Fruit fly (Drosophila melanogaster) whole organism, prepupa: Measurements from ENCODE around the gene CG32847.

Experiments
- Blimp-1 ChIP-seq: fragments of 200-800 bp; sonication (Bioruptor generic); optimal IDR thresholded peaks from 3 replicates; lab custom pipeline; 2017; ENCODE audit warnings: missing biosample characterization, missing genetic modification characterization, mild to moderate bottlenecking, moderate library complexity, missing genetic modification reagents
- CG10631 ChIP-seq: fragments of 200-800 bp; sonication (Bioruptor generic); optimal IDR thresholded peaks from 2 replicates; lab custom pipeline; 2016; ENCODE audit warnings: missing biosample characterization, missing genetic modification characterization
- CG10669 ChIP-seq: fragments of 200-800 bp; sonication (Bioruptor generic); optimal IDR thresholded peaks from 3 replicates; lab custom pipeline; 2018; ENCODE audit warnings: missing biosample characterization, mild to moderate bottlenecking, missing genetic modification characterization, moderate library complexity
- CG11294 ChIP-seq: fragments of 200-800 bp; sonication (Bioruptor generic); IDR thresholded peaks from 2 replicates; pipeline ENCODE4 v1.3.6; 2022; ENCODE audit warnings: missing biosample characterization, missing genetic modification characterization
- CG11762 ChIP-seq: fragments of 200-800 bp; sonication (Bioruptor generic); optimal IDR thresholded peaks from 3 replicates; lab custom pipeline; 2016; ENCODE audit warnings: missing biosample characterization, missing genetic modification characterization; ENCODE audit not compliant: insufficient read depth
- CG1621 ChIP-seq: fragments of 200-800 bp; sonication (Bioruptor generic); optimal IDR thresholded peaks from 3 replicates; lab custom pipeline; 2018; ENCODE audit warnings: missing biosample characterization, mild to moderate bottlenecking, missing genetic modification characterization
- CG16779 ChIP-seq: fragments of 200-800 bp; sonication (Bioruptor generic); optimal IDR thresholded peaks from 3 replicates; lab custom pipeline; 2017; ENCODE audit warnings: missing biosample characterization, mild to moderate bottlenecking, missing genetic modification characterization
- CG3032 ChIP-seq: fragments of 200-800 bp; optimal IDR thresholded peaks from 2 replicates; lab custom pipeline; 2019; ENCODE audit warnings: missing biosample characterization, mild to moderate bottlenecking, missing genetic modification characterization, moderate library complexity
- CG34406 ChIP-seq: fragments of 200-800 bp; sonication (Bioruptor generic); optimal IDR thresholded peaks from 3 replicates; lab custom pipeline; 2016; ENCODE audit warnings: missing biosample characterization, missing genetic modification characterization
- CG3919 ChIP-seq: fragments of 200-800 bp; sonication (Bioruptor generic); optimal IDR thresholded peaks from 3 replicates; lab custom pipeline; 2016; ENCODE audit warnings: missing biosample characterization, missing genetic modification characterization
- CG4318 ChIP-seq: fragments of 200-800 bp; sonication (Bioruptor generic); optimal IDR thresholded peaks from 3 replicates; lab custom pipeline; 2017; ENCODE audit warnings: missing biosample characterization, mild to moderate bottlenecking, missing genetic modification characterization
- CG6163 ChIP-seq: fragments of 200-800 bp; sonication (Bioruptor generic); IDR thresholded peaks from 3 replicates; pipeline ENCODE4 v1.3.6; 2022; ENCODE audit warnings: missing biosample characterization, missing genetic modification characterization
- CG6276 ChIP-seq: fragments of 200-800 bp; sonication (Bioruptor generic); optimal IDR thresholded peaks from 2 replicates; lab custom pipeline; 2017; ENCODE audit warnings: missing biosample characterization, mild to moderate bottlenecking, missing genetic modification characterization
- CG6792 ChIP-seq: fragments of 200-800 bp; sonication (Bioruptor generic); optimal IDR thresholded peaks from 3 replicates; lab custom pipeline; 2016; ENCODE audit warnings: missing biosample characterization, missing genetic modification characterization
- CG6808 ChIP-seq: fragments of 200-800 bp; sonication (Bioruptor generic); optimal IDR thresholded peaks from 3 replicates; lab custom pipeline; 2017; ENCODE audit warnings: missing biosample characterization, missing genetic modification characterization, mild to moderate bottlenecking, moderate library complexity, missing genetic modification reagents
- CG6854 ChIP-seq: fragments of 200-800 bp; sonication (Bioruptor generic); optimal IDR thresholded peaks from 2 replicates; lab custom pipeline; 2017; ENCODE audit warnings: missing biosample characterization, mild to moderate bottlenecking, missing genetic modification characterization
- CG7368 ChIP-seq: fragments of 200-800 bp; sonication (Bioruptor generic); optimal IDR thresholded peaks from 3 replicates; lab custom pipeline; 2016; ENCODE audit warnings: missing biosample characterization, missing genetic modification characterization
- CG8119 ChIP-seq: fragments of 200-800 bp; sonication (Bioruptor generic); IDR thresholded peaks from 3 replicates; pipeline ENCODE4 v1.3.6; 2022; ENCODE audit warnings: missing biosample characterization, missing genetic modification characterization
- CG8632 ChIP-seq: fragments of 200-800 bp; sonication (Bioruptor generic); optimal IDR thresholded peaks from 3 replicates; lab custom pipeline; 2016; ENCODE audit warnings: missing biosample characterization, missing genetic modification characterization
- CG9139 ChIP-seq: fragments of 200-800 bp; sonication (Bioruptor generic); optimal IDR thresholded peaks from 3 replicates; lab custom pipeline; 2017; ENCODE audit warnings: missing biosample characterization, mild to moderate bottlenecking, missing genetic modification characterization
- Eip75B ChIP-seq: fragments of 200-800 bp; sonication (Bioruptor generic); optimal IDR thresholded peaks from 3 replicates; lab custom pipeline; 2016; ENCODE audit warnings: missing biosample characterization, missing genetic modification characterization
- Eip78C ChIP-seq: fragments of 200-800 bp; sonication (Bioruptor generic); peaks from one replicate; lab custom pipeline; 2016; ENCODE audit warnings: missing biosample characterization, missing genetic modification characterization
- Ets21C ChIP-seq: fragments of 200-800 bp; sonication (Bioruptor generic); optimal IDR thresholded peaks from 3 replicates; lab custom pipeline; 2016; ENCODE audit warnings: missing biosample characterization, missing genetic modification characterization
- Ets96B ChIP-seq: fragments of 200-800 bp; optimal IDR thresholded peaks from 2 replicates; lab custom pipeline; 2019; ENCODE audit warnings: missing biosample characterization, mild to moderate bottlenecking, missing genetic modification characterization, moderate library complexity
- Gug ChIP-seq: fragments of 200-800 bp; sonication (Bioruptor generic); IDR thresholded peaks from 2 replicates; pipeline ENCODE4 v1.3.6; 2022; ENCODE audit warnings: missing biosample characterization, missing genetic modification characterization
- Hr38 ChIP-seq: sonication (Bioruptor generic); optimal IDR thresholded peaks from 2 replicates; lab custom pipeline; 2016; ENCODE audit warnings: missing biosample characterization, missing genetic modification characterization
- Hr39 ChIP-seq: fragments of 200-800 bp; sonication (Bioruptor generic); optimal IDR thresholded peaks from 2 replicates; lab custom pipeline; 2016; ENCODE audit warnings: missing biosample characterization, missing genetic modification characterization
- Hr4 ChIP-seq: fragments of 200-800 bp; sonication (Bioruptor generic); optimal IDR thresholded peaks from 3 replicates; lab custom pipeline; 2016; ENCODE audit warnings: missing biosample characterization, missing genetic modification characterization
- Lpt ChIP-seq: fragments of 200-800 bp; sonication (Bioruptor generic); optimal IDR thresholded peaks from 3 replicates; lab custom pipeline; 2016; ENCODE audit warnings: missing biosample characterization, missing genetic modification characterization
- OdsH ChIP-seq: fragments of 200-800 bp; sonication (Bioruptor generic); optimal IDR thresholded peaks from 3 replicates; lab custom pipeline; 2016; ENCODE audit warnings: missing biosample characterization, missing genetic modification characterization
- Smox ChIP-seq: fragments of 200-800 bp; sonication (Bioruptor generic); optimal IDR thresholded peaks from 3 replicates; lab custom pipeline; 2016; ENCODE audit warnings: missing biosample characterization, missing genetic modification characterization
- Sox14 ChIP-seq: fragments of 200-800 bp; sonication (Bioruptor generic); optimal IDR thresholded peaks from 3 replicates; lab custom pipeline; 2016; ENCODE audit warnings: missing biosample characterization, missing genetic modification characterization
- Sox15 ChIP-seq: fragments of 200-800 bp; sonication (Bioruptor generic); optimal IDR thresholded peaks from 3 replicates; lab custom pipeline; 2016; ENCODE audit warnings: missing biosample characterization, missing genetic modification characterization
- achi ChIP-seq: fragments of 200-800 bp; sonication (Bioruptor generic); optimal IDR thresholded peaks from 3 replicates; lab custom pipeline; 2016; ENCODE audit warnings: missing biosample characterization, missing genetic modification characterization
- acj6 ChIP-seq: fragments of 200-800 bp; sonication (Bioruptor generic); optimal IDR thresholded peaks from 3 replicates; lab custom pipeline; 2016; ENCODE audit warnings: missing biosample characterization, missing genetic modification characterization
- cyc ChIP-seq: fragments of 200-800 bp; sonication (Bioruptor generic); optimal IDR thresholded peaks from 3 replicates; lab custom pipeline; 2016; ENCODE audit warnings: missing biosample characterization, missing genetic modification characterization
- dac ChIP-seq: fragments of 200-800 bp; sonication (Bioruptor generic); optimal IDR thresholded peaks from 2 replicates; lab custom pipeline; 2017; ENCODE audit warnings: missing biosample characterization, mild to moderate bottlenecking, missing genetic modification characterization
- dsx ChIP-seq: fragments of 200-800 bp; optimal IDR thresholded peaks from 3 replicates; lab custom pipeline; 2019; ENCODE audit warnings: missing biosample characterization, mild to moderate bottlenecking, missing genetic modification characterization, moderate library complexity; ENCODE audit not compliant: poor library complexity, severe bottlenecking
- eg ChIP-seq: fragments of 200-800 bp; sonication (Bioruptor generic); IDR thresholded peaks from 3 replicates; pipeline ENCODE4 v1.3.6; 2022; ENCODE audit warnings: missing biosample characterization, missing genetic modification characterization
- esn ChIP-seq: fragments of 200-800 bp; sonication (Bioruptor generic); optimal IDR thresholded peaks from 2 replicates; lab custom pipeline; 2016; ENCODE audit warnings: missing biosample characterization, mild to moderate bottlenecking, missing genetic modification characterization, moderate library complexity
- fd85E ChIP-seq: fragments of 200-800 bp; sonication (Bioruptor generic); optimal IDR thresholded peaks from 3 replicates; lab custom pipeline; 2016; ENCODE audit warnings: missing biosample characterization, missing genetic modification characterization
- fkh ChIP-seq: fragments of 200-800 bp; sonication (Bioruptor generic); optimal IDR thresholded peaks from 3 replicates; lab custom pipeline; 2017; ENCODE audit warnings: missing biosample characterization, mild to moderate bottlenecking, missing genetic modification characterization, moderate library complexity
- lz ChIP-seq: fragments of 200-800 bp; sonication (Bioruptor generic); optimal IDR thresholded peaks from 3 replicates; lab custom pipeline; 2016; ENCODE audit warnings: missing biosample characterization, missing genetic modification characterization
- net ChIP-seq: fragments of 200-800 bp; sonication (Bioruptor generic); optimal IDR thresholded peaks from 3 replicates; lab custom pipeline; 2016; ENCODE audit warnings: missing biosample characterization, missing genetic modification characterization
- pdm3 ChIP-seq: fragments of 200-800 bp; sonication (Bioruptor generic); optimal IDR thresholded peaks from 3 replicates; lab custom pipeline; 2016; ENCODE audit warnings: missing biosample characterization, missing genetic modification characterization
- salr ChIP-seq, 2 experiments: fragments of 200-800 bp; sonication (Bioruptor generic); optimal IDR thresholded peaks; 3 replicates each; lab custom pipeline; 2016 to 2018; ENCODE audit warnings: missing biosample characterization in 2 of 2, missing genetic modification characterization in 2 of 2, mild to moderate bottlenecking in 1 of 2
- spab ChIP-seq: fragments of 200-800 bp; sonication (Bioruptor generic); optimal IDR thresholded peaks from 2 replicates; lab custom pipeline; 2017; ENCODE audit warnings: missing biosample characterization, mild to moderate bottlenecking, missing genetic modification characterization, missing genetic modification reagents
- ss ChIP-seq, 2 experiments: fragments of 200-800 bp; sonication (Bioruptor generic); optimal IDR thresholded peaks; 2 replicates in 1 of 2; 3 replicates in 1 of 2; lab custom pipeline; 2017 to 2018; ENCODE audit warnings: mild to moderate bottlenecking in 2 of 2, missing biosample characterization in 2 of 2, missing genetic modification characterization in 2 of 2, moderate library complexity in 1 of 2
- svp ChIP-seq: fragments of 200-800 bp; sonication (Bioruptor generic); peaks from one replicate; lab custom pipeline; 2016; ENCODE audit warnings: missing biosample characterization, missing genetic modification characterization
- topi ChIP-seq: fragments of 200-800 bp; sonication (Bioruptor generic); optimal IDR thresholded peaks from 3 replicates; lab custom pipeline; 2016; ENCODE audit warnings: missing biosample characterization, missing genetic modification characterization
- vri ChIP-seq: fragments of 200-800 bp; sonication (Bioruptor generic); optimal IDR thresholded peaks from 3 replicates; lab custom pipeline; 2016; ENCODE audit warnings: missing biosample characterization, mild to moderate bottlenecking, missing genetic modification characterization

CG32847 gene

DNA sequence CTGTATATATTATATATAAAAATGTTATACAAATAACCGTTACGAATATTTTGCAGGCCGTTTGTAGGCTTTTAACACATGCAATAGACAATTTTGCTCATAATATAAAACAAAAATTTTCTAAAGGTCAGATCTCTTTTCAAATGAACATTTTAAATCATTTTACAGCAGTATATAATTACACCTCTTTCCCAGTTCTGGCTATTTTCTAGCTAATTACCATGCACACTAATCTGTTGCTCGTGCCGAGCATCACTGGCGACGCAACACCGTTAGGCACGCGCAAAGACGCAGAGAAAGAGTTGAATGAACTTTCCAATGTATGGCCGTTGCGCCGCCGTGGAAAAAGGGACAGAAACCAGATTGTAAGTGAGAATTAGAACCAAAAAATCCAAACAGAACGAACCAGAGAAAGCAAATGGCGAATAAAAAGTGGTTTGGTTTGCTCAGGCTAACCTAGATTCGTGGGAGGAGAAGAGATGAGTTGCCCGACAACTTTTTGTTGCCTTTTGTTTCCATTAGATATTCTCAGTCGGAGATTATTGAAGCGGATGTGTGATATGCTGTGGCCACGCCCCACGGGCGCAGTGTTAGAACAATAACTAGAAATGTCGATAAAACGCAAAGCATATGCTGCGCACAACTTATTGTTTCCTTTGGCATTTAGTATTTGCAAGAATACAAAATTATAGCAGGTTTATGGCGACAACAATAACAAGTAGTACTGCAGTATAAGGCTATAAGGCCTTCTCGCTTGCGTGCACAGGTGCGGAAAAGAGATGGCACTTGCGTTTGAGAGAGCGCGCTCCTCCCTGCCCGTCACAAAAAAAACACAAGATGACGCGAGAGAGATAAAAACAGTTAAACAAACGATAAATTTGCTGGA is 20.0 kb downstream of the CG32847 start:
- TF ChIP-seq spab (GFP tag; lab: Kevin White, UChicago) (no peak), fd85E (GFP tag; lab: Kevin White, UChicago) (no peak), ss (GFP tag; optimal IDR thresholded peaks at IDR 0.05; lab: Kevin White, UChicago) (peak; percentile 17 to 48), CG1621 (peak; percentile 14), Sox15 (no peak), CG3919 (GFP tag; lab: Kevin White, UChicago) (peak; percentile 25), CG16779 (tag; lab: Kevin White, UChicago) (no peak), CG6854 (GFP tag; lab: Kevin White, UChicago) (no peak), Lpt (peak; percentile 61), Ets96B (tag; lab: Kevin White, UChicago) (no peak), CG11294 (GFP tag; lab: Robert Waterston, UW) (no peak), CG8632 (GFP tag; lab: Kevin White, UChicago) (no peak), CG6792 (no peak), CG10631 (GFP tag; lab: Kevin White, UChicago) (no peak), CG6808 (GFP tag; lab: Kevin White, UChicago) (no peak), Hr39 (GFP tag; lab: Kevin White, UChicago) (peak; percentile 11), Eip78C (peak; percentile 62), Hr38 (no peak), OdsH (no peak), CG6276 (GFP tag; lab: Kevin White, UChicago) (no peak), Smox (GFP tag; lab: Kevin White, UChicago) (peak; percentile 9), acj6 (GFP tag; lab: Kevin White, UChicago) (peak; percentile 12), Blimp-1 (no peak), Ets21C (GFP tag; lab: Kevin White, UChicago) (no peak), pdm3 (GFP tag; lab: Kevin White, UChicago) (no peak), cyc (no peak), Eip75B (GFP tag; lab: Kevin White, UChicago) (no peak), CG6163 (GFP tag; lab: Robert Waterston, UW) (peak; percentile 71), esn (GFP tag; lab: Kevin White, UChicago) (peak; percentile 46), CG3032 (tag; lab: Kevin White, UChicago) (no peak), lz (no peak), Hr4 (GFP tag; lab: Kevin White, UChicago) (no peak), Gug (GFP tag; lab: Robert Waterston, UW) (no peak), svp (GFP tag; lab: Kevin White, UChicago) (no peak), CG9139 (GFP tag; lab: Kevin White, UChicago) (no peak), dac (GFP tag; lab: Kevin White, UChicago) (no peak), CG34406 (no peak), CG4318 (no peak), achi (no peak), CG7368 (GFP tag; lab: Kevin White, UChicago) (no peak), CG8119 (GFP tag; lab: Robert Waterston, UW) (peak; percentile 51), salr (GFP tag; optimal IDR thresholded peaks at IDR 0.05; lab: Kevin White, UChicago) (peak in 1 of 2 experiments; percentile 18), Sox14 (GFP tag; lab: Kevin White, UChicago) (peak; percentile 45), CG10669 (GFP tag; lab: Kevin White, UChicago) (peak; percentile 9), CG11762 (GFP tag; lab: Kevin White, UChicago) (no peak), vri (GFP tag; lab: Kevin White, UChicago) (peak; percentile 55), eg (GFP tag; lab: Robert Waterston, UW) (peak; percentile 50), dsx (no peak), topi (no peak), net (GFP tag; lab: Kevin White, UChicago) (peak; percentile 54), fkh (GFP tag; lab: Kevin White, UChicago) (peak; percentile 59)
